Fruit fly (Drosophila melanogaster) whole organism, embryonic: ENCODE results near the gene Rbf2.
A peak's percentile ranks its signal among the peaks of the same experiment; 100 is the strongest.

ENCODE experiments used
- ATbp ChIP-seq: fragments of 200-800 bp; sonication (Bioruptor generic); optimal IDR thresholded peaks from 2 replicates; lab custom pipeline; 2017; ENCODE audit warnings: missing biosample characterization, mild to moderate bottlenecking, missing genetic modification characterization, missing genetic modification reagents
- Bdp1 ChIP-seq: fragments of 200-800 bp; sonication (Bioruptor generic); optimal IDR thresholded peaks from 3 replicates; lab custom pipeline; 2016; ENCODE audit warnings: missing biosample characterization, missing genetic modification characterization
- CG12659 ChIP-seq: fragments of 200-800 bp; sonication (Bioruptor generic); optimal IDR thresholded peaks from 3 replicates; lab custom pipeline; 2017; ENCODE audit warnings: mild to moderate bottlenecking, missing biosample characterization, missing genetic modification reagents, missing genetic modification characterization
- CG12769 ChIP-seq: fragments of 200-800 bp; sonication (Bioruptor generic); optimal IDR thresholded peaks from 2 replicates; lab custom pipeline; 2019; ENCODE audit warnings: missing biosample characterization, mild to moderate bottlenecking, missing genetic modification characterization, moderate library complexity
- CG14710 ChIP-seq: fragments of 200-800 bp; sonication (Bioruptor generic); optimal IDR thresholded peaks from 3 replicates; lab custom pipeline; 2019; ENCODE audit warnings: missing biosample characterization, mild to moderate bottlenecking, missing genetic modification characterization, moderate library complexity
- CG14860 ChIP-seq: fragments of 200-800 bp; sonication (Bioruptor generic); IDR thresholded peaks from 3 replicates; pipeline ENCODE4 v1.3.6; 2022; ENCODE audit warnings: missing biosample characterization, missing genetic modification characterization; ENCODE audit not compliant: partially characterized antibody
- CG1529 ChIP-seq: fragments of 200-800 bp; sonication (Bioruptor generic); optimal IDR thresholded peaks from 3 replicates; lab custom pipeline; 2018; ENCODE audit warnings: missing biosample characterization, missing genetic modification characterization
- CG17328 ChIP-seq: fragments of 200-800 bp; sonication (Bioruptor generic); IDR thresholded peaks from 2 replicates; pipeline ENCODE4 v1.3.6; 2022; ENCODE audit warnings: missing biosample characterization, missing genetic modification characterization
- CG17385 ChIP-seq: fragments of 200-800 bp; sonication (Bioruptor generic); optimal IDR thresholded peaks from 3 replicates; lab custom pipeline; 2018; ENCODE audit warnings: missing biosample characterization, mild to moderate bottlenecking, missing genetic modification characterization
- CG42726 ChIP-seq: fragments of 200-800 bp; sonication (Bioruptor generic); IDR thresholded peaks from 2 replicates; pipeline ENCODE4 v1.3.6; 2022; ENCODE audit warnings: missing biosample characterization, missing genetic modification characterization; ENCODE audit not compliant: partially characterized antibody
- CG4360 ChIP-seq: fragments of 200-800 bp; sonication (Bioruptor generic); IDR thresholded peaks from 2 replicates; pipeline ENCODE4 v1.3.6; 2022; ENCODE audit warnings: missing biosample characterization, missing genetic modification characterization
- CG4707 ChIP-seq: fragments of 200-800 bp; sonication (Bioruptor generic); optimal IDR thresholded peaks from 2 replicates; lab custom pipeline; 2018; ENCODE audit warnings: missing biosample characterization, mild to moderate bottlenecking, missing genetic modification characterization, moderate library complexity
- CG5953 ChIP-seq: fragments of 200-800 bp; sonication (Bioruptor generic); IDR thresholded peaks from 2 replicates; pipeline ENCODE4 v1.3.6; 2022; ENCODE audit warnings: missing biosample characterization, missing genetic modification characterization
- CG6689 ChIP-seq: fragments of 200-800 bp; sonication (Bioruptor generic); IDR thresholded peaks from 2 replicates; pipeline ENCODE4 v1.3.6; 2022; ENCODE audit warnings: missing biosample characterization, missing genetic modification characterization
- CG8388 ChIP-seq: fragments of 200-800 bp; sonication (Bioruptor generic); optimal IDR thresholded peaks from 2 replicates; lab custom pipeline; 2019; ENCODE audit warnings: missing biosample characterization, mild to moderate bottlenecking, missing genetic modification characterization, moderate library complexity
- CG8478 ChIP-seq: fragments of >200 bp; optimal IDR thresholded peaks from 2 replicates; lab custom pipeline; 2018
- CG9727 ChIP-seq: fragments of 200-800 bp; sonication (Bioruptor generic); optimal IDR thresholded peaks from 3 replicates; lab custom pipeline; 2017; ENCODE audit warnings: missing biosample characterization, mild to moderate bottlenecking, missing genetic modification characterization
- CG9876 ChIP-seq: fragments of 200-800 bp; sonication (Bioruptor generic); optimal IDR thresholded peaks from 2 replicates; lab custom pipeline; 2016; ENCODE audit warnings: missing biosample characterization, missing genetic modification characterization
- CHES-1-like ChIP-seq: fragments of 200-800 bp; sonication (Bioruptor generic); optimal IDR thresholded peaks from 2 replicates; lab custom pipeline; 2016; ENCODE audit warnings: missing biosample characterization, missing genetic modification characterization
- ERR ChIP-seq: fragments of 200-800 bp; sonication (Bioruptor generic); optimal IDR thresholded peaks from 2 replicates; lab custom pipeline; 2016; ENCODE audit warnings: missing biosample characterization, missing genetic modification characterization
- Gug ChIP-seq: fragments of 200-800 bp; sonication (Bioruptor generic); IDR thresholded peaks from 4 replicates; pipeline ENCODE4 v1.3.6; 2022; ENCODE audit warnings: missing biosample characterization, missing genetic modification characterization
- HLH54F ChIP-seq: fragments of 200-800 bp; sonication (Bioruptor generic); optimal IDR thresholded peaks from 3 replicates; lab custom pipeline; 2016; ENCODE audit warnings: missing biosample characterization, missing genetic modification characterization
- Hmr ChIP-seq: fragments of 200-800 bp; sonication (Bioruptor generic); optimal IDR thresholded peaks from 3 replicates; lab custom pipeline; 2017; ENCODE audit warnings: mild to moderate bottlenecking, missing biosample characterization, missing genetic modification reagents, missing genetic modification characterization
- Hr3 ChIP-seq: fragments of 200-800 bp; sonication (Bioruptor generic); optimal IDR thresholded peaks from 3 replicates; lab custom pipeline; 2016; ENCODE audit warnings: missing biosample characterization, missing genetic modification characterization
- Hsf ChIP-seq: fragments of 200-800 bp; sonication (Bioruptor generic); optimal IDR thresholded peaks from 3 replicates; lab custom pipeline; 2016; ENCODE audit warnings: missing biosample characterization, missing genetic modification characterization
- Mes4 ChIP-seq: fragments of 200-800 bp; sonication (Bioruptor generic); optimal IDR thresholded peaks from 2 replicates; lab custom pipeline; 2016; ENCODE audit warnings: missing biosample characterization, missing genetic modification characterization
- Mrtf ChIP-seq: fragments of 200-800 bp; sonication (Bioruptor generic); IDR thresholded peaks from 3 replicates; pipeline ENCODE4 v1.3.6; 2022; ENCODE audit warnings: missing biosample characterization, missing genetic modification characterization
- Spps ChIP-seq: fragments of 200-800 bp; sonication (Bioruptor generic); optimal IDR thresholded peaks from 2 replicates; lab custom pipeline; 2018; ENCODE audit warnings: missing biosample characterization, mild to moderate bottlenecking, missing genetic modification characterization
- bbx ChIP-seq: fragments of 200-800 bp; sonication (Bioruptor generic); IDR thresholded peaks from 2 replicates; pipeline ENCODE4 v1.3.6; 2022; ENCODE audit warnings: missing biosample characterization, missing genetic modification characterization; ENCODE audit not compliant: partially characterized antibody
- cwo ChIP-seq: fragments of 200-800 bp; sonication (Bioruptor generic); optimal IDR thresholded peaks from 3 replicates; lab custom pipeline; 2017; ENCODE audit warnings: missing biosample characterization, missing genetic modification characterization, mild to moderate bottlenecking, moderate library complexity, missing genetic modification reagents
- emc ChIP-seq: fragments of 200-800 bp; sonication (Bioruptor generic); optimal IDR thresholded peaks from 2 replicates; lab custom pipeline; 2016; ENCODE audit warnings: missing biosample characterization, missing genetic modification characterization
- eyg ChIP-seq: fragments of 200-800 bp; sonication (Bioruptor generic); optimal IDR thresholded peaks from 3 replicates; lab custom pipeline; 2016; ENCODE audit warnings: missing biosample characterization, missing genetic modification characterization
- fd96Cb ChIP-seq: fragments of 200-800 bp; sonication (Bioruptor generic); optimal IDR thresholded peaks from 2 replicates; lab custom pipeline; 2018; ENCODE audit warnings: missing biosample characterization, mild to moderate bottlenecking, missing genetic modification characterization, moderate library complexity
- gce ChIP-seq: fragments of 200-800 bp; sonication (Bioruptor generic); IDR thresholded peaks from 3 replicates; pipeline ENCODE4 v1.3.6; 2022; ENCODE audit warnings: missing biosample characterization, missing genetic modification characterization
- gsb-n ChIP-seq: fragments of 200-800 bp; sonication (Bioruptor generic); optimal IDR thresholded peaks from 3 replicates; lab custom pipeline; 2018; ENCODE audit warnings: missing biosample characterization, mild to moderate bottlenecking, missing genetic modification characterization
- insv ChIP-seq, 2 experiments: fragments of 200-800 bp; sonication (Bioruptor generic); optimal IDR thresholded peaks; 3 replicates each; lab custom pipeline; 2016 to 2018; ENCODE audit warnings: missing biosample characterization in 2 of 2, missing genetic modification characterization in 2 of 2
- nerfin-2 ChIP-seq: fragments of 200-800 bp; sonication (Bioruptor generic); IDR thresholded peaks from 2 replicates; pipeline ENCODE4 v1.3.6; 2022; ENCODE audit warnings: missing biosample characterization, missing genetic modification characterization; ENCODE audit not compliant: partially characterized antibody
- nmo ChIP-seq: fragments of 200-800 bp; sonication (Bioruptor generic); optimal IDR thresholded peaks from 2 replicates; lab custom pipeline; 2018; ENCODE audit warnings: missing biosample characterization, mild to moderate bottlenecking, missing genetic modification characterization, moderate library complexity
- odd ChIP-seq: fragments of 200-800 bp; sonication (Bioruptor generic); optimal IDR thresholded peaks from 2 replicates; lab custom pipeline; 2017; ENCODE audit warnings: missing biosample characterization, mild to moderate bottlenecking, missing genetic modification characterization
- pum ChIP-seq: fragments of 200-800 bp; sonication (Bioruptor generic); optimal IDR thresholded peaks from 2 replicates; lab custom pipeline; 2016; ENCODE audit warnings: missing biosample characterization, missing genetic modification characterization
- sens ChIP-seq: fragments of 200-800 bp; sonication (Bioruptor generic); peaks from one replicate; lab custom pipeline; 2016; ENCODE audit warnings: missing biosample characterization, missing genetic modification characterization
- so ChIP-seq: fragments of 200-800 bp; sonication (Bioruptor generic); IDR thresholded peaks from 3 replicates; pipeline ENCODE4 v1.3.6; 2022; ENCODE audit warnings: missing biosample characterization, missing genetic modification characterization
- ssp ChIP-seq: fragments of 200-800 bp; sonication (Bioruptor generic); IDR thresholded peaks from 2 replicates; pipeline ENCODE4 v1.3.6; 2022; ENCODE audit warnings: missing biosample characterization, missing genetic modification characterization
- stwl ChIP-seq: fragments of 200-800 bp; sonication (Bioruptor generic); optimal IDR thresholded peaks from 3 replicates; lab custom pipeline; 2018; ENCODE audit warnings: missing biosample characterization, mild to moderate bottlenecking, missing genetic modification characterization, moderate library complexity
- zen2 ChIP-seq: fragments of 200-800 bp; sonication (Bioruptor generic); IDR thresholded peaks from 3 replicates; pipeline ENCODE4 v1.3.6; 2022; ENCODE audit warnings: missing biosample characterization, missing genetic modification characterization; ENCODE audit not compliant: partially characterized antibody

The Rbf2 gene

dm6 chr3R:15972298-15972978, 7.2 kb downstream of the Rbf2 start, which contains the start of gene mor (continued):
- no peak for TF ChIP-seq stwl
- no peak for TF ChIP-seq insv (GFP tag; optimal IDR thresholded peaks at IDR 0.05; lab: Kevin White, UChicago)
- no peak for TF ChIP-seq CG6689 (GFP tag; lab: Robert Waterston, UW)
- no peak for TF ChIP-seq Hsf (GFP tag; lab: Kevin White, UChicago)
- TF ChIP-seq Hr3 (GFP tag; lab: Kevin White, UChicago) = no peak
- TF ChIP-seq CG12769 = no peak
- TF ChIP-seq CG9876 (GFP tag; lab: Kevin White, UChicago) = no peak
- no peak for TF ChIP-seq CG4360 (GFP tag; lab: Robert Waterston, UW)
- TF ChIP-seq Mes4 = no peak
- TF ChIP-seq CG14710 (tag; lab: Kevin White, UChicago) = no peak
- TF ChIP-seq CG9727 = no peak
- no peak for TF ChIP-seq ssp (GFP tag; lab: Robert Waterston, UW)
- no peak for TF ChIP-seq ATbp (GFP tag; lab: Kevin White, UChicago)
- no peak for TF ChIP-seq zen2 (GFP tag; lab: Robert Waterston, UW)
- no peak for TF ChIP-seq Hmr (GFP tag; lab: Kevin White, UChicago)
- TF ChIP-seq HLH54F (GFP tag; lab: Kevin White, UChicago) = no peak
- no peak for TF ChIP-seq CG1529 (GFP tag; lab: Kevin White, UChicago)
- no peak for TF ChIP-seq Spps (tag; lab: Kevin White, UChicago)
- TF ChIP-seq fd96Cb (tag; lab: Kevin White, UChicago) = no peak
- TF ChIP-seq Gug (GFP tag; lab: Robert Waterston, UW) = no peak
- no peak for TF ChIP-seq so (GFP tag; lab: Robert Waterston, UW)
- TF ChIP-seq sens (GFP tag; lab: Kevin White, UChicago) = no peak
- no peak for TF ChIP-seq CG8388
- TF ChIP-seq CHES-1-like (GFP tag; lab: Kevin White, UChicago) = peak; percentile 53
- no peak for TF ChIP-seq pum (GFP tag; lab: Kevin White, UChicago)
- no peak for TF ChIP-seq gce
- no peak for TF ChIP-seq nmo
- TF ChIP-seq gsb-n = no peak
- no peak for TF ChIP-seq cwo (GFP tag; lab: Kevin White, UChicago)
- TF ChIP-seq CG5953 (GFP tag; lab: Robert Waterston, UW) = no peak
- TF ChIP-seq eyg (GFP tag; lab: Kevin White, UChicago) = no peak
- TF ChIP-seq CG17385 (GFP tag; lab: Kevin White, UChicago) = peak; percentile 29
- no peak for TF ChIP-seq CG4707 (GFP tag; lab: Kevin White, UChicago)
- peak; percentile 4 for TF ChIP-seq Bdp1 (GFP tag; lab: Kevin White, UChicago)
- no peak for TF ChIP-seq CG8478 (lab: Kevin White, UChicago)
- TF ChIP-seq CG17328 (GFP tag; lab: Robert Waterston, UW) = no peak
- TF ChIP-seq emc (GFP tag; lab: Kevin White, UChicago) = no peak
- TF ChIP-seq CG14860 (GFP tag; lab: Robert Waterston, UW) = no peak
- no peak for TF ChIP-seq ERR (GFP tag; lab: Kevin White, UChicago)
- no peak for TF ChIP-seq CG12659
- peak; percentile 23 for TF ChIP-seq odd (GFP tag; lab: Kevin White, UChicago)
- no peak for TF ChIP-seq bbx (GFP tag; lab: Robert Waterston, UW)
- no peak for TF ChIP-seq nerfin-2 (GFP tag; lab: Robert Waterston, UW)
- TF ChIP-seq CG42726 (GFP tag; lab: Robert Waterston, UW) = no peak
- no peak for TF ChIP-seq Mrtf (GFP tag; lab: Robert Waterston, UW)
